Fruit fly (Drosophila melanogaster): Measurements from ENCODE around the gene Srp54.

Srp54 gene

dm6 chr2L:9918020-9918959, 5.6 kb downstream of the Srp54 start, which contains the start of the genes CG5885 and CG4598 (continued):
- TF ChIP-seq CG9609 (GFP tag; optimal IDR thresholded peaks at IDR 0.05) (no peak), Bteb2 (GFP tag; optimal IDR thresholded peaks at IDR 0.05) (peak; percentile 15), CG10959 (GFP tag; IDR thresholded peaks at IDR 0.05) (peak; percentile 52), Mad (GFP tag; optimal IDR thresholded peaks at IDR 0.05) (peak; percentile 6), CG11695 (GFP tag; IDR thresholded peaks at IDR 0.05) (peak; percentile 66; the same call in 2 of the 3 replicates), CG33213 (GFP tag; optimal IDR thresholded peaks at IDR 0.05) (no peak), CG13424 (tag; optimal IDR thresholded peaks at IDR 0.05) (peak; percentile 78), ro (GFP tag; IDR thresholded peaks at IDR 0.05) (no peak), psq (GFP tag; optimal IDR thresholded peaks at IDR 0.05) (peak; percentile 42), CG34376 (GFP tag; optimal IDR thresholded peaks at IDR 0.05) (peak; percentile 3), twi (tag; optimal IDR thresholded peaks at IDR 0.05) (peak; percentile 35), Sry-β (GFP tag; optimal IDR thresholded peaks at IDR 0.05) (no peak), dimm (GFP tag; IDR thresholded peaks at IDR 0.05) (no peak), slp2 (GFP tag; optimal IDR thresholded peaks at IDR 0.05) (no peak), lmd (GFP tag; IDR thresholded peaks at IDR 0.05) (peak; percentile 60; the same call in 1 of the 2 replicates), CG2678 (tag; optimal IDR thresholded peaks at IDR 0.05) (peak; percentile 76), CG2116 (GFP tag; optimal IDR thresholded peaks at IDR 0.05) (peak; percentile 90), hbn (GFP tag; IDR thresholded peaks at IDR 0.05; ENCODE audit: partially characterized antibody) (peak; percentile 68), Lim3 (GFP tag; IDR thresholded peaks at IDR 0.05) (no peak), maf-S (GFP tag; optimal IDR thresholded peaks at IDR 0.05) (peak; percentile 40), CG12219 (GFP tag; optimal IDR thresholded peaks at IDR 0.05) (peak; percentile 59), CG8290 (GFP tag; optimal IDR thresholded peaks at IDR 0.05) (peak; percentile 46), CG8290 (tag; optimal IDR thresholded peaks at IDR 0.05) (peak in 1 of 2 experiments; percentile 76), Ets97D (GFP tag; optimal IDR thresholded peaks at IDR 0.05) (peak; percentile 87), CG4424 (GFP tag; optimal IDR thresholded peaks at IDR 0.05) (peak; percentile 63), lola (GFP tag; optimal IDR thresholded peaks at IDR 0.05) (peak in 1 of 3 experiments; percentile 71), p53 (GFP tag; optimal IDR thresholded peaks at IDR 0.05) (no peak), CHES-1-like (GFP tag; optimal IDR thresholded peaks at IDR 0.05) (no peak), wek (GFP tag; optimal IDR thresholded peaks at IDR 0.05) (no peak), bigmax (GFP tag; optimal IDR thresholded peaks at IDR 0.05) (no peak), CG9817 (tag; optimal IDR thresholded peaks at IDR 0.05) (peak; percentile 34), Lpt (GFP tag; optimal IDR thresholded peaks at IDR 0.05) (no peak), CG34224 (GFP tag; IDR thresholded peaks at IDR 0.05; ENCODE audit: partially characterized antibody) (peak; percentile 72; the same call in 2 of the 3 replicates), jing (GFP tag; optimal IDR thresholded peaks at IDR 0.05) (peak; percentile 50), CG18262 (tag; optimal IDR thresholded peaks at IDR 0.05) (peak; percentile 70), CG3407 (GFP tag; optimal IDR thresholded peaks at IDR 0.05) (peak; percentile 54), pb (GFP tag; optimal IDR thresholded peaks at IDR 0.05) (no peak), CG15601 (tag; optimal IDR thresholded peaks at IDR 0.05) (peak; percentile 62), fd3F (GFP tag; optimal IDR thresholded peaks at IDR 0.05) (peak; percentile 66)

- no peak for TF ChIP-seq pum (GFP tag; optimal IDR thresholded peaks at IDR 0.05)
- 0 out of 3 replicates have a peak, but pooled peaks have one; percentile 37 for TF ChIP-seq jigr1 (GFP tag; IDR thresholded peaks at IDR 0.05)
- no peak for TF ChIP-seq CG8944 (GFP tag; optimal IDR thresholded peaks at IDR 0.05)
- no peak for TF ChIP-seq gsb-n (tag; optimal IDR thresholded peaks at IDR 0.05)
- no peak for TF ChIP-seq fd3F (GFP tag; optimal IDR thresholded peaks at IDR 0.05)
- no peak for TF ChIP-seq CG14014 (GFP tag; IDR thresholded peaks at IDR 0.05)
- no peak for TF ChIP-seq Lpt (GFP tag; optimal IDR thresholded peaks at IDR 0.05)
- TF ChIP-seq shn (GFP tag; optimal IDR thresholded peaks at IDR 0.05), result no peak
- TF ChIP-seq prd (optimal IDR thresholded peaks at IDR 0.05), result no peak
- TF ChIP-seq prd (GFP tag; IDR thresholded peaks at IDR 0.05), result no peak
- TF ChIP-seq Opbp (GFP tag; IDR thresholded peaks at IDR 0.05; ENCODE audit: partially characterized antibody), result peak; percentile 46; the same call in 1 of the 3 replicates
- TF ChIP-seq MESR4 (GFP tag; optimal IDR thresholded peaks at IDR 0.05), result no peak
- 0 out of 2 replicates have a peak, but pooled peaks have one; percentile 26 for TF ChIP-seq bbx (GFP tag; IDR thresholded peaks at IDR 0.05; ENCODE audit: partially characterized antibody)
- TF ChIP-seq en (GFP tag; optimal IDR thresholded peaks at IDR 0.05), result no peak
These were observed 6.5 kb downstream of the Srp54 start for dm6 chr2L:9919218-9919617.

Measured in whole organism, embryonic.